Fruit fly (Drosophila melanogaster) Kc167 (cell line): Measurements from ENCODE around the gene CG15199.
A peak's percentile ranks its signal among the peaks of the same experiment; 100 is the strongest.

ENCODE experiments used
- Sin3A ChIP-seq: fragments of >200 bp; optimal IDR thresholded peaks from 2 replicates; lab custom pipeline; 2018; ENCODE audit warnings: missing external identifiers
- h ChIP-seq: fragments of >200 bp; optimal IDR thresholded peaks from 3 replicates; lab custom pipeline; 2018; ENCODE audit warnings: missing external identifiers
- insv ChIP-seq: fragments of >200 bp; optimal IDR thresholded peaks from 3 replicates; lab custom pipeline; 2018; ENCODE audit warnings: missing external identifiers
- psq ChIP-seq: fragments of >200 bp; optimal IDR thresholded peaks from 2 replicates; lab custom pipeline; 2017; ENCODE audit warnings: missing external identifiers
- ttk ChIP-seq: sonication (Bioruptor generic); optimal IDR thresholded peaks from 2 replicates; lab custom pipeline; 2017; ENCODE audit warnings: missing external identifiers

dm6 chrX:11153826-11154510 lies 12.3 kb upstream of the CG15199 start, which contains the start of the genes rtv and Dlic:
- TF ChIP-seq insv (lab: Kevin White, UChicago) (no peak), ttk (lab: Kevin White, UChicago) (no peak), h (lab: Kevin White, UChicago) (no peak), Sin3A (no peak), psq (lab: Kevin White, UChicago) (peak; percentile 96)
